Worm (Caenorhabditis elegans) whole organism, L4 larva: ENCODE measurements around the gene T16A1.2.

Experiments
- F26F4.8 ChIP-seq: fragments of 200-800 bp; sonication (Bioruptor generic); conservative IDR thresholded peaks from 2 replicates; pipeline ENCODE4 v1.3.6; 2022; ENCODE audit warnings: missing genetic modification characterization, missing compliant biosample characterization
- F37D6.2 ChIP-seq: sonication (generic microtip); optimal IDR thresholded peaks from 2 replicates; lab custom pipeline; 2016; ENCODE audit warnings: mild to moderate bottlenecking, missing genetic modification characterization, missing compliant biosample characterization
- T26A8.4 ChIP-seq: fragments of 200-800 bp; sonication (Bioruptor generic); IDR thresholded peaks from 2 replicates; pipeline ENCODE4 v1.3.6; 2022; ENCODE audit warnings: missing genetic modification characterization, missing compliant biosample characterization
- ZK337.2 ChIP-seq: fragments of 200-800 bp; sonication (Bioruptor generic); IDR thresholded peaks from 2 replicates; pipeline ENCODE4 v1.3.6; 2022; ENCODE audit warnings: missing genetic modification reagents, missing genetic modification characterization, missing compliant biosample characterization
- aha-1 ChIP-seq: fragments of 150-350 bp; peaks from one replicate; lab custom pipeline; 2014; ENCODE audit warnings: missing biosample characterization, missing genetic modification characterization
- ceh-32 ChIP-seq: sonication (generic microtip); optimal IDR thresholded peaks from 2 replicates; lab custom pipeline; 2016; ENCODE audit warnings: mild to moderate bottlenecking, missing genetic modification characterization, missing compliant biosample characterization; ENCODE audit not compliant: poor library complexity
- ces-1 ChIP-seq: fragments of 150-350 bp; sonication (generic microtip); optimal IDR thresholded peaks from 4 replicates; lab custom pipeline; 2014; ENCODE audit warnings: missing biosample characterization, missing genetic modification reagents, missing genetic modification characterization
- cey-2 ChIP-seq: sonication (generic microtip); optimal IDR thresholded peaks from 3 replicates; lab custom pipeline; 2017; ENCODE audit warnings: missing genetic modification characterization, mild to moderate bottlenecking, missing compliant biosample characterization, antibody characterized with exemption, borderline replicate concordance; ENCODE audit not compliant: insufficient read depth
- daf-12 ChIP-seq: fragments of 150-350 bp; optimal IDR thresholded peaks from 2 replicates; lab custom pipeline; 2014; ENCODE audit warnings: missing biosample characterization, missing genetic modification reagents, missing genetic modification characterization
- daf-16 ChIP-seq, 3 experiments: sonication (generic microtip); optimal IDR thresholded peaks; 2 replicates each; lab custom pipeline; 2016 to 2017; ENCODE audit warnings: missing genetic modification characterization in 3 of 3, missing genetic modification reagents in 3 of 3, mild to moderate bottlenecking in 2 of 3, missing compliant biosample characterization in 2 of 3, missing biosample characterization in 1 of 3, moderate library complexity in 1 of 3
- daf-8 ChIP-seq: fragments of 200-800 bp; sonication (Bioruptor generic); IDR thresholded peaks from 2 replicates; pipeline ENCODE4 v1.3.6; 2022; ENCODE audit warnings: missing genetic modification characterization, missing compliant biosample characterization
- dmd-6 ChIP-seq: fragments of 200-800 bp; sonication (Bioruptor generic); IDR thresholded peaks from 2 replicates; pipeline ENCODE4 v1.3.6; 2022; ENCODE audit warnings: missing genetic modification reagents, missing genetic modification characterization, missing compliant biosample characterization
- dmd-9 ChIP-seq: fragments of 200-800 bp; sonication (Bioruptor generic); IDR thresholded peaks from 2 replicates; pipeline ENCODE4 v1.3.6; 2022; ENCODE audit warnings: missing genetic modification reagents, missing genetic modification characterization, missing compliant biosample characterization
- dve-1 ChIP-seq: sonication (generic microtip); optimal IDR thresholded peaks from 2 replicates; lab custom pipeline; 2017; ENCODE audit warnings: antibody characterized with exemption, mild to moderate bottlenecking, missing genetic modification characterization, missing compliant biosample characterization; ENCODE audit not compliant: insufficient read depth
- egl-27 ChIP-seq: sonication (generic microtip); optimal IDR thresholded peaks from 3 replicates; lab custom pipeline; 2017; ENCODE audit warnings: missing biosample characterization, missing genetic modification reagents, missing genetic modification characterization
- hmg-1.1 ChIP-seq: fragments of 200-800 bp; sonication (Bioruptor generic); IDR thresholded peaks from 2 replicates; pipeline ENCODE4 v1.3.6; 2022; ENCODE audit warnings: missing genetic modification reagents, missing genetic modification characterization, missing compliant biosample characterization
- jun-1 ChIP-seq: fragments of 150-350 bp; optimal IDR thresholded peaks from 2 replicates; lab custom pipeline; 2014; ENCODE audit warnings: missing biosample characterization, missing genetic modification reagents, missing genetic modification characterization
- lsy-2 ChIP-seq, 2 experiments: fragments of 150-350 bp in 1 of 2; sonication (generic microtip) in 1 of 2; optimal IDR thresholded peaks; 2 replicates each; lab custom pipeline; 2014 to 2017; ENCODE audit warnings: missing biosample characterization in 2 of 2, missing genetic modification characterization in 2 of 2
- nhr-11 ChIP-seq: fragments of 150-350 bp; optimal IDR thresholded peaks from 2 replicates; lab custom pipeline; 2014; ENCODE audit warnings: missing biosample characterization, missing genetic modification characterization
- nhr-111 ChIP-seq: fragments of 200-800 bp; sonication (Bioruptor generic); optimal IDR thresholded peaks from 2 replicates; lab custom pipeline; 2018; ENCODE audit warnings: mild to moderate bottlenecking, missing genetic modification characterization, missing compliant biosample characterization
- nhr-28 ChIP-seq: fragments of 150-350 bp; optimal IDR thresholded peaks from 2 replicates; lab custom pipeline; 2014; ENCODE audit warnings: missing biosample characterization, missing genetic modification characterization
- nhr-41 ChIP-seq: fragments of 200-800 bp; sonication (Bioruptor generic); IDR thresholded peaks from 2 replicates; pipeline ENCODE4 v1.3.6; 2022; ENCODE audit warnings: missing genetic modification reagents, missing genetic modification characterization, missing compliant biosample characterization
- nhr-77 ChIP-seq: fragments of 150-350 bp; optimal IDR thresholded peaks from 2 replicates; lab custom pipeline; 2014; ENCODE audit warnings: missing biosample characterization, missing genetic modification characterization
- pha-4 ChIP-seq, 2 experiments: fragments of 150-350 bp in 1 of 2; fragments of 200-800 bp in 1 of 2; sonication (Bioruptor generic) in 1 of 2; IDR thresholded peaks in 1 of 2; optimal IDR thresholded peaks in 1 of 2; 2 replicates each; pipeline versions ENCODE4 v1.3.6 to Lab custom; 2014 to 2022; ENCODE audit warnings: missing genetic modification characterization in 2 of 2, missing genetic modification reagents in 2 of 2, missing biosample characterization in 1 of 2, missing compliant biosample characterization in 1 of 2
- php-3 ChIP-seq: fragments of 200-800 bp; sonication (Bioruptor generic); IDR thresholded peaks from 2 replicates; pipeline ENCODE4 v1.3.6; 2022; ENCODE audit warnings: missing genetic modification reagents, missing genetic modification characterization, missing compliant biosample characterization
- pqm-1 ChIP-seq: sonication (generic microtip); optimal IDR thresholded peaks from 2 replicates; lab custom pipeline; 2017; ENCODE audit warnings: missing biosample characterization, missing genetic modification characterization
- sdz-12 ChIP-seq: fragments of 200-800 bp; sonication (Bioruptor generic); optimal IDR thresholded peaks from 2 replicates; lab custom pipeline; 2018; ENCODE audit warnings: mild to moderate bottlenecking, missing genetic modification characterization, missing compliant biosample characterization
- set-16 ChIP-seq: fragments of 200-800 bp; sonication (Bioruptor generic); IDR thresholded peaks from 2 replicates; pipeline ENCODE4 v1.3.6; 2022; ENCODE audit warnings: missing genetic modification reagents, missing genetic modification characterization, missing compliant biosample characterization
- skn-1 ChIP-seq: fragments of 150-350 bp; optimal IDR thresholded peaks from 2 replicates; lab custom pipeline; 2014; ENCODE audit warnings: missing biosample characterization, missing genetic modification characterization
- snpc-1.2 ChIP-seq: fragments of 200-800 bp; sonication (Bioruptor generic); IDR thresholded peaks from 2 replicates; pipeline ENCODE4 v1.3.6; 2022; ENCODE audit warnings: missing genetic modification reagents, missing genetic modification characterization, missing compliant biosample characterization
- snpc-4 ChIP-seq: fragments of 150-350 bp; optimal IDR thresholded peaks from 2 replicates; lab custom pipeline; 2014; ENCODE audit warnings: missing biosample characterization, missing genetic modification characterization
- spr-1 ChIP-seq: sonication (generic microtip); optimal IDR thresholded peaks from 2 replicates; lab custom pipeline; 2016; ENCODE audit warnings: mild to moderate bottlenecking, missing genetic modification characterization, missing compliant biosample characterization
- zfp-3 ChIP-seq: fragments of 200-800 bp; sonication (Bioruptor generic); conservative IDR thresholded peaks from 2 replicates; pipeline ENCODE4 v1.3.6; 2022; ENCODE audit warnings: missing genetic modification reagents, missing genetic modification characterization, missing compliant biosample characterization
- zip-11 ChIP-seq: fragments of 200-800 bp; sonication (Bioruptor generic); IDR thresholded peaks from 2 replicates; pipeline ENCODE4 v1.3.6; 2022; ENCODE audit warnings: missing genetic modification characterization, missing compliant biosample characterization
- ztf-7 ChIP-seq: fragments of 150-350 bp; optimal IDR thresholded peaks from 2 replicates; lab custom pipeline; 2014; ENCODE audit warnings: missing biosample characterization, missing genetic modification characterization

T16A1.2 gene

ce11 chrII:2112948-2113347 is 17.5 kb downstream of the T16A1.2 start, which contains the start of gene R52.6:
R52.6 (minus strand) TSS chrII:2113048.
- TF ChIP-seq nhr-111 (GFP tag; lab: Kevin White, UChicago) (no peak), F37D6.2 (tag; lab: Kevin White, UChicago) (no peak), skn-1 (tag; lab: Kevin White, UChicago) (no peak), ztf-7 (tag; lab: Kevin White, UChicago) (no peak), egl-27 (tag; lab: Kevin White, UChicago) (no peak), aha-1 (tag; lab: Kevin White, UChicago) (no peak), nhr-77 (tag; lab: Kevin White, UChicago) (no peak), ZK337.2 (no peak), nhr-41 (GFP tag; lab: Robert Waterston, UW) (no peak), snpc-4 (tag; lab: Kevin White, UChicago) (no peak), F26F4.8 (GFP tag; lab: Robert Waterston, UW) (no peak), hmg-1.1 (no peak), ceh-32 (no peak), dve-1 (no peak), jun-1 (tag; lab: Kevin White, UChicago) (no peak)

DNA sequence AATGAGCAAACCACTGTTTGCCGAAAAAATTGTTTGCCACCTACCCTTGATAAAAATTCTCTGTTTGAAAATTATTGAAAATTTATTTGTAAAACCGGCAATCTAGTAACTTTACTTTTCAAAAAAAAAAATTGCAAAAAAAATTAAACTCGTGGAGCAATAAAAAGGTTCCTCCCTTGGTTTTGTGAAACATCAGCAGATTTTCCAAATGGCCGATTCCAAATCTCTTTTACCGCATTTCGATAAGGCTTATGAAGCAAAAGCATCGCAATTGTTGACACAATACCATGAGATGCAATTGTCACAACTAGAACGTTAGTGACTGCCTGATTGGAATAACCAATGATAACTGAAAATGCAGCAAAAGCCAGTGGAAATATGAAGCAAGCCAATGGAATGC is 19.1 kb downstream of the T16A1.2 start:
- TF ChIP-seq hmg-1.1 (no peak), aha-1 (tag; lab: Kevin White, UChicago) (peak; percentile 90)

DNA sequence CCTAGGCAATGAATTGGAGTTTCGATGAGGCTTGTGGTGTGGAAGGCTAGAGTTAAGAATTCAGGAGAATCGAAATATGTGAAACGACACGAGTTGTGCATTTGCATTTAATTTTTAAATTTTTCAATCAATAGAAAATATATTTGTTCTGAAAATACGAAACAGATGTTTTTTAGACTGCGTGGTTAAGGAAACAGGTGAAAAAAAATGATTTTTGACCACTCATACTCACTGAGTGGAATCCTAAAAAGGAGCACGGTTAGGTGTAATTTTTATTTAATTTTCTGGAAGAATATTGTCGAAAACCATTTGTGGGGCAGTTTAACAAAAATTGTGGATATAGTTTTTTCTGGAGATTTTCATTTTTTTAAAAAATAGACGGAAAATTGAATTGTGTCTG is 21.4 kb downstream of the T16A1.2 start, which contains the start of gene srh-195:
Gene srh-195, minus strand, starts transcription at position 101 of the 400 bp plus-strand sequence.
- TF ChIP-seq ZK337.2 (no peak), egl-27 (tag; lab: Kevin White, UChicago) (no peak), daf-12 (tag; lab: Kevin White, UChicago) (no peak), dmd-9 (no peak)

- TF ChIP-seq nhr-28 (tag; lab: Kevin White, UChicago) (peak; percentile 39), daf-16 (GFP tag; optimal IDR thresholded peaks at IDR 0.05; lab: Kevin White, UChicago) (no peak), daf-16 (tag; optimal IDR thresholded peaks at IDR 0.05; lab: Kevin White, UChicago) (peak; percentile 35), pqm-1 (peak; percentile 47), zip-11 (no peak)
Observed at ce11 chrII:2122091-2122490, 26.7 kb downstream of the T16A1.2 start, which contains the start of gene math-37. math-37 (minus strand) TSS chrII:2122191.

- TF ChIP-seq php-3 (GFP tag; lab: Robert Waterston, UW) (0 out of 2 replicates have a peak, but pooled peaks have one; percentile 29), dmd-6 (GFP tag; lab: Robert Waterston, UW) (peak; percentile 22; the same call in 1 of the 2 replicates), pqm-1 (peak; percentile 64), zfp-3 (GFP tag; lab: Robert Waterston, UW) (no peak)
- TF ChIP-seq, all 104 proteins: peak for 3
Observed at ce11 chrII:2122762-2123161, 27.4 kb downstream of the T16A1.2 start.

DNA sequence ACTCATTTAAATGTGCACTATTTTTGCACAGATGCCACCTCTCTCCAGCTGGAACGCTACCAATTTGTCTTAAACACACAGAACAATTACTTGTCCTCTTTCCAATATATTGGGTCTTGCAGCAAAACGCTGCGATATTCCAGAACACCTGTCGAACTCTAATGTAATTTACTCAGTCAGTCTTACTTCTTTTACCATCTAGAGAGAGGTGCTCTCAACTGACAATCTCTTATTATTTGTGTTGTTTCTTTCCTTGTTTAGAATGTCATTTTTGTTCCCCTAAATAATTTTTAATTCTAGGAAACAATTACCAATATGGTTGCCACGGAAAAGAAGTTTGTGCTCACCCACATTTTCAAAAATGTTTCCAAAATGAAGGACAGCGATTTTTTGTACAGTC is 35.4 kb downstream of the T16A1.2 start, which contains the start of gene sdz-28:
Gene sdz-28, plus strand, starts transcription at position 301 of the 400 bp plus-strand sequence.
- no peak for TF ChIP-seq daf-8
- TF ChIP-seq spr-1 (tag; lab: Kevin White, UChicago), result no peak
- TF ChIP-seq set-16, result no peak
- no peak for TF ChIP-seq cey-2 (tag; lab: Kevin White, UChicago)
- TF ChIP-seq sdz-12 (GFP tag; lab: Kevin White, UChicago), result no peak
- no peak for TF ChIP-seq ceh-32
- no peak for TF ChIP-seq pha-4 (GFP tag; IDR thresholded peaks at IDR 0.05; lab: Robert Waterston, UW)
- no peak for TF ChIP-seq pha-4 (tag; optimal IDR thresholded peaks at IDR 0.05; lab: Kevin White, UChicago)
- no peak for TF ChIP-seq ces-1 (GFP tag; lab: Kevin White, UChicago)
- no peak for TF ChIP-seq nhr-11 (tag; lab: Kevin White, UChicago)
- no peak for TF ChIP-seq snpc-1.2 (GFP tag; lab: Robert Waterston, UW)
- TF ChIP-seq T26A8.4 (GFP tag; lab: Robert Waterston, UW), result no peak
- no peak for TF ChIP-seq lsy-2 (tag; optimal IDR thresholded peaks at IDR 0.05; lab: Kevin White, UChicago)
- TF ChIP-seq, all 104 proteins: peak for 0
